Worm (Caenorhabditis elegans) whole organism, mixed stage, embryonic: Measurements from ENCODE around the gene atf-6.

Experiments
- blmp-1 ChIP-seq: fragments of 150-350 bp; optimal IDR thresholded peaks from 2 replicates; lab custom pipeline; 2014; ENCODE audit warnings: missing biosample characterization, missing genetic modification characterization
- ceh-39 ChIP-seq: fragments of 150-350 bp; optimal IDR thresholded peaks from 2 replicates; lab custom pipeline; 2014; ENCODE audit warnings: missing biosample characterization, missing genetic modification characterization
- ces-1 ChIP-seq: fragments of 150-350 bp; optimal IDR thresholded peaks from 2 replicates; lab custom pipeline; 2014; ENCODE audit warnings: missing biosample characterization, missing genetic modification reagents, missing genetic modification characterization
- elt-3 ChIP-seq: fragments of 150-350 bp; optimal IDR thresholded peaks from 2 replicates; lab custom pipeline; 2014; ENCODE audit warnings: missing biosample characterization, missing genetic modification characterization
- lin-13 ChIP-seq: fragments of 150-350 bp; optimal IDR thresholded peaks from 2 replicates; lab custom pipeline; 2014; ENCODE audit warnings: missing biosample characterization, missing genetic modification characterization
- mab-5 ChIP-seq: fragments of 150-350 bp; optimal IDR thresholded peaks from 2 replicates; lab custom pipeline; 2014; ENCODE audit warnings: missing biosample characterization, missing genetic modification characterization
- mep-1 ChIP-seq: fragments of 150-350 bp; optimal IDR thresholded peaks from 2 replicates; lab custom pipeline; 2017; ENCODE audit warnings: missing biosample characterization, missing genetic modification reagents, missing genetic modification characterization, inconsistent platforms
- nhr-28 ChIP-seq: fragments of 150-350 bp; optimal IDR thresholded peaks from 2 replicates; lab custom pipeline; 2014; ENCODE audit warnings: missing biosample characterization, missing genetic modification characterization
- nhr-76 ChIP-seq: sonication (generic microtip); optimal IDR thresholded peaks from 2 replicates; lab custom pipeline; 2017; ENCODE audit warnings: missing biosample characterization, missing genetic modification characterization
- pha-4 ChIP-seq: fragments of 150-350 bp; optimal IDR thresholded peaks from 2 replicates; lab custom pipeline; 2018; ENCODE audit warnings: missing biosample characterization, missing genetic modification reagents, missing genetic modification characterization
- unc-39 ChIP-seq: fragments of 150-350 bp; optimal IDR thresholded peaks from 2 replicates; lab custom pipeline; 2014; ENCODE audit warnings: missing biosample characterization, missing genetic modification characterization
- unc-62 ChIP-seq: fragments of 150-350 bp; optimal IDR thresholded peaks from 2 replicates; lab custom pipeline; 2014; ENCODE audit warnings: missing biosample characterization, missing genetic modification reagents, missing genetic modification characterization
- ztf-11 ChIP-seq: fragments of 150-350 bp; optimal IDR thresholded peaks from 2 replicates; lab custom pipeline; 2014; ENCODE audit warnings: missing biosample characterization, missing genetic modification characterization

DNA sequence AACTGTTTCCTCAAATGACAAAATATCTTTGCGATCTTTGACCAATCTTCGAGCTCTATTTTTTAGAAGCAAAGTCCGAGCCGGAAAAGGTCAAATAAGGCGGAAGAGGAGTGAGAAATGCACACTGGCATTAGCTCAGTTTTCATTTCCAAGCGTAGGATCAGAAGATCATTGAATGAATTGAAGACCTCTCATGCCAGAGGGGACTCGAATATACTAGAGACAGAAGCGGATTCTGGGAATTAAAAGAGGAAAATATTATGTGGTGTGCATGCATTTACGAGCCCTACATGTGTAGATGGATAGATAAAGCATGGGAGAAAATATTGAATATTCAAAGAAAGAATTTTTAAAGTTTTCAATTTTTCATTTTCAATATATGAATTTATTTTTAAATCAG is 32.7 kb downstream of the atf-6 start:
- no peak for TF ChIP-seq nhr-28
- TF ChIP-seq nhr-76 (tag; lab: Kevin White, UChicago) = no peak
- no peak for TF ChIP-seq unc-39
- TF ChIP-seq mab-5 (tag; lab: Kevin White, UChicago) = no peak
- no peak for TF ChIP-seq mep-1 (tag; lab: Kevin White, UChicago)
- TF ChIP-seq unc-62 (GFP tag; lab: Kevin White, UChicago) = no peak
- TF ChIP-seq ztf-11 (tag; lab: Kevin White, UChicago) = no peak
- TF ChIP-seq blmp-1 (tag; lab: Kevin White, UChicago) = no peak
- TF ChIP-seq elt-3 = no peak
- TF ChIP-seq ces-1 (GFP tag; lab: Kevin White, UChicago) = no peak
- TF ChIP-seq lin-13 = no peak
- TF ChIP-seq ceh-39 = no peak
- no peak for TF ChIP-seq pha-4 (tag; lab: Kevin White, UChicago)
